Fruit fly (Drosophila melanogaster): ENCODE results near the gene CG18787.

Gene CG18787

dm6 chr2L:11949917-11950316, 49.2 kb downstream of the CG18787 start (continued):
- no peak for TF ChIP-seq bcd (GFP tag; optimal IDR thresholded peaks at IDR 0.05)
- TF ChIP-seq CG9727 (GFP tag; optimal IDR thresholded peaks at IDR 0.05) = peak; percentile 31
- TF ChIP-seq Mes4 (GFP tag; optimal IDR thresholded peaks at IDR 0.05) = no peak
- 0 out of 2 replicates have a peak, but pooled peaks have one; percentile 18 for TF ChIP-seq klu (GFP tag; IDR thresholded peaks at IDR 0.05)
- TF ChIP-seq chn (GFP tag; optimal IDR thresholded peaks at IDR 0.05) = peak; percentile 13
- TF ChIP-seq ken (GFP tag; IDR thresholded peaks at IDR 0.05) = peak; percentile 69; the same call in 2 of the 3 replicates
- TF ChIP-seq Optix (GFP tag; IDR thresholded peaks at IDR 0.05) = peak; percentile 41; the same call in 1 of the 3 replicates
- TF ChIP-seq CoRest (tag; optimal IDR thresholded peaks at IDR 0.05) = peak; percentile 37
- TF ChIP-seq eve (GFP tag; optimal IDR thresholded peaks at IDR 0.05) = peak; percentile 30 to 53
- 0 out of 2 replicates have a peak, but pooled peaks have one; percentile 9 for TF ChIP-seq amos (GFP tag; IDR thresholded peaks at IDR 0.05; ENCODE audit: partially characterized antibody)
- TF ChIP-seq rib (GFP tag; IDR thresholded peaks at IDR 0.05) = no peak
- TF ChIP-seq CG16815 (GFP tag; optimal IDR thresholded peaks at IDR 0.05) = peak; percentile 0
- TF ChIP-seq CG7839 (tag; optimal IDR thresholded peaks at IDR 0.05) = peak; percentile 55
- no peak for TF ChIP-seq gce (GFP tag; IDR thresholded peaks at IDR 0.05)
- TF ChIP-seq bowl (GFP tag; IDR thresholded peaks at IDR 0.05) = no peak
- 0 out of 2 replicates have a peak, but pooled peaks have one; percentile 22 for TF ChIP-seq CG5953 (GFP tag; IDR thresholded peaks at IDR 0.05)
- no peak for TF ChIP-seq mam (GFP tag; optimal IDR thresholded peaks at IDR 0.05)
- peak; percentile 56 for TF ChIP-seq dmrt99B (tag; optimal IDR thresholded peaks at IDR 0.05)
- TF ChIP-seq HLHmδ (GFP tag; optimal IDR thresholded peaks at IDR 0.05) = no peak
- TF ChIP-seq Ptx1 (GFP tag; IDR thresholded peaks at IDR 0.05) = peak; percentile 55
- TF ChIP-seq Mad (GFP tag; optimal IDR thresholded peaks at IDR 0.05) = peak; percentile 14
- no peak for TF ChIP-seq pan (optimal IDR thresholded peaks at IDR 0.05)
- peak in 1 of 2 experiments; percentile 34 for TF ChIP-seq pan (GFP tag; optimal IDR thresholded peaks at IDR 0.05 in 1 of 2, IDR thresholded peaks at IDR 0.05 in 1 of 2)
- peak; percentile 8 for TF ChIP-seq bab2 (GFP tag; optimal IDR thresholded peaks at IDR 0.05)
- peak; percentile 56 for TF ChIP-seq CG6689 (GFP tag; IDR thresholded peaks at IDR 0.05)
- peak; percentile 44 for TF ChIP-seq fd96Cb (tag; optimal IDR thresholded peaks at IDR 0.05)
- peak; percentile 6 for TF ChIP-seq ewg (GFP tag; optimal IDR thresholded peaks at IDR 0.05)
- TF ChIP-seq Dip2 (GFP tag; IDR thresholded peaks at IDR 0.05) = no peak
- peak; percentile 1 for TF ChIP-seq tx (GFP tag; optimal IDR thresholded peaks at IDR 0.05)
- no peak for TF ChIP-seq CG34422 (GFP tag; IDR thresholded peaks at IDR 0.05)
- TF ChIP-seq CG3726 (GFP tag; IDR thresholded peaks at IDR 0.05) = 0 out of 3 replicates have a peak, but pooled peaks have one; percentile 44
- no peak for TF ChIP-seq CG2202 (tag; optimal IDR thresholded peaks at IDR 0.05)
- TF ChIP-seq Myb (GFP tag; optimal IDR thresholded peaks at IDR 0.05) = no peak
- TF ChIP-seq Oli (tag; optimal IDR thresholded peaks at IDR 0.05) = peak; percentile 44
- TF ChIP-seq tgo (GFP tag; IDR thresholded peaks at IDR 0.05) = peak; percentile 64
- TF ChIP-seq grn (GFP tag; optimal IDR thresholded peaks at IDR 0.05) = no peak
- peak; percentile 22 for TF ChIP-seq tio (GFP tag; optimal IDR thresholded peaks at IDR 0.05)
- TF ChIP-seq eyg (GFP tag; optimal IDR thresholded peaks at IDR 0.05) = no peak
- no peak for TF ChIP-seq Opbp (GFP tag; IDR thresholded peaks at IDR 0.05; ENCODE audit: partially characterized antibody)
- TF ChIP-seq slp2 (GFP tag; optimal IDR thresholded peaks at IDR 0.05) = no peak
- TF ChIP-seq Xbp1 (GFP tag; optimal IDR thresholded peaks at IDR 0.05) = peak; percentile 55
- no peak for TF ChIP-seq slou (GFP tag; optimal IDR thresholded peaks at IDR 0.05)
- peak; percentile 56 for TF ChIP-seq unpg (GFP tag; optimal IDR thresholded peaks at IDR 0.05)
- peak; percentile 71 for TF ChIP-seq gem (tag; optimal IDR thresholded peaks at IDR 0.05)
- TF ChIP-seq CG9437 (GFP tag; optimal IDR thresholded peaks at IDR 0.05) = peak; percentile 29
- TF ChIP-seq stwl (tag; optimal IDR thresholded peaks at IDR 0.05) = no peak
- TF ChIP-seq CG1024 (GFP tag; IDR thresholded peaks at IDR 0.05) = peak; percentile 30; the same call in 1 of the 2 replicates
- peak; percentile 61 for TF ChIP-seq row (GFP tag; IDR thresholded peaks at IDR 0.05)
- TF ChIP-seq org-1 (GFP tag; optimal IDR thresholded peaks at IDR 0.05) = peak; percentile 50
- TF ChIP-seq croc (GFP tag; conservative IDR thresholded peaks at IDR 0.05) = no peak; the same call in 2 of the 3 replicates
- peak; percentile 20 to 21 for TF ChIP-seq Pdp1 (GFP tag; optimal IDR thresholded peaks at IDR 0.05)

Data from whole organism, embryonic.